Worm (Caenorhabditis elegans) whole organism, L4 larva: ENCODE results near the gene F09E5.8.

ENCODE experiments used
- dmd-6 ChIP-seq: fragments of 200-800 bp; sonication (Bioruptor generic); IDR thresholded peaks from 2 replicates; pipeline ENCODE4 v1.3.6; 2022; ENCODE audit warnings: missing genetic modification reagents, missing genetic modification characterization, missing compliant biosample characterization
- lsy-2 ChIP-seq, 2 experiments: fragments of 150-350 bp in 1 of 2; sonication (generic microtip) in 1 of 2; optimal IDR thresholded peaks; 2 replicates each; lab custom pipeline; 2014 to 2017; ENCODE audit warnings: missing biosample characterization in 2 of 2, missing genetic modification characterization in 2 of 2
- mep-1 ChIP-seq: fragments of 150-350 bp; sonication (generic microtip); optimal IDR thresholded peaks from 3 replicates; lab custom pipeline; 2014; ENCODE audit warnings: missing biosample characterization, missing genetic modification characterization
- spr-1 ChIP-seq: sonication (generic microtip); optimal IDR thresholded peaks from 2 replicates; lab custom pipeline; 2016; ENCODE audit warnings: mild to moderate bottlenecking, missing genetic modification characterization, missing compliant biosample characterization

DNA sequence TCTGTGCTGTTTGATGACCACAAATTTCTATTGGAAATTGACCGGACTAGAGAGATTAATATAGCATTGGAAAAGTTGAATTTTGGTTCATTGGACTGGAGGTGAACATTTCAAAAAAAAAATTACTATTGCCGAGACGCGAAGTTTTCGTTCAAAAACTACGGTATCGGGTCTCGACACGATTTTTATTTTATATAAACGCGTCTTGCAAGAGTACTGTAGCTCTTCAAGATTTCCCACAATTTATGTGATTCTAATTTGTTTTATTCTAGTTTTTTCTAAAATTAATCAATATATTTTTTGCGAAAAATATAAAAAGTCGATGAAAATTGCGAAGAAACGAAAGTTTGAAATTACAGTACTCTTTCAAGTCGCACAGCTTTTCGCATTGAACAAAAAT is 20.2 kb downstream of the F09E5.8 start, which contains the start of gene F09E5.12:
- TF ChIP-seq spr-1 (tag; lab: Kevin White, UChicago) (no peak), dmd-6 (GFP tag; lab: Robert Waterston, UW) (no peak), mep-1 (tag; lab: Kevin White, UChicago) (no peak), lsy-2 (tag; optimal IDR thresholded peaks at IDR 0.05; lab: Kevin White, UChicago) (no peak)
